Worm (Caenorhabditis elegans) whole organism, mixed stage, embryonic: Measurements from ENCODE around the gene pqm-1.
A peak's percentile ranks its signal among the peaks of the same experiment; 100 is the strongest.

ENCODE experiments used
- M03D4.4 ChIP-seq: sonication (generic microtip); optimal IDR thresholded peaks from 2 replicates; lab custom pipeline; 2017; ENCODE audit warnings: mild to moderate bottlenecking, missing genetic modification characterization, missing compliant biosample characterization
- bed-3 ChIP-seq: fragments of 200-800 bp; sonication (Bioruptor generic); optimal IDR thresholded peaks from 3 replicates; lab custom pipeline; 2018; ENCODE audit warnings: mild to moderate bottlenecking, missing genetic modification characterization, moderate library complexity, missing compliant biosample characterization
- blmp-1 ChIP-seq: fragments of 150-350 bp; optimal IDR thresholded peaks from 2 replicates; lab custom pipeline; 2014; ENCODE audit warnings: missing biosample characterization, missing genetic modification characterization
- ceh-39 ChIP-seq: fragments of 150-350 bp; optimal IDR thresholded peaks from 2 replicates; lab custom pipeline; 2014; ENCODE audit warnings: missing biosample characterization, missing genetic modification characterization
- ceh-43 ChIP-seq: fragments of 200-800 bp; sonication (Bioruptor generic); optimal IDR thresholded peaks from 2 replicates; lab custom pipeline; 2018; ENCODE audit warnings: mild to moderate bottlenecking, missing genetic modification characterization, moderate library complexity, missing compliant biosample characterization
- cnd-1 ChIP-seq: fragments of 200-800 bp; sonication (Bioruptor generic); optimal IDR thresholded peaks from 2 replicates; lab custom pipeline; 2018; ENCODE audit warnings: mild to moderate bottlenecking, missing genetic modification characterization, missing compliant biosample characterization
- drap-1 ChIP-seq: fragments of 200-800 bp; sonication (Bioruptor generic); optimal IDR thresholded peaks from 3 replicates; lab custom pipeline; 2018; ENCODE audit warnings: mild to moderate bottlenecking, missing genetic modification characterization, missing compliant biosample characterization
- hlh-1 ChIP-seq: fragments of 150-350 bp; optimal IDR thresholded peaks from 2 replicates; lab custom pipeline; 2014; ENCODE audit warnings: missing biosample characterization, missing genetic modification reagents, missing genetic modification characterization
- lin-13 ChIP-seq: fragments of 150-350 bp; optimal IDR thresholded peaks from 2 replicates; lab custom pipeline; 2014; ENCODE audit warnings: missing biosample characterization, missing genetic modification characterization
- lsy-2 ChIP-seq: fragments of 150-350 bp; optimal IDR thresholded peaks from 2 replicates; lab custom pipeline; 2014; ENCODE audit warnings: missing biosample characterization, missing genetic modification characterization
- mab-5 ChIP-seq: fragments of 150-350 bp; optimal IDR thresholded peaks from 2 replicates; lab custom pipeline; 2014; ENCODE audit warnings: missing biosample characterization, missing genetic modification characterization
- mep-1 ChIP-seq: fragments of 150-350 bp; optimal IDR thresholded peaks from 2 replicates; lab custom pipeline; 2017; ENCODE audit warnings: missing biosample characterization, missing genetic modification reagents, missing genetic modification characterization, inconsistent platforms
- mls-2 ChIP-seq: sonication (generic microtip); optimal IDR thresholded peaks from 2 replicates; lab custom pipeline; 2016; ENCODE audit warnings: mild to moderate bottlenecking, missing genetic modification characterization, moderate library complexity, missing compliant biosample characterization
- nhr-12 ChIP-seq: fragments of 150-350 bp; optimal IDR thresholded peaks from 2 replicates; lab custom pipeline; 2014; ENCODE audit warnings: missing biosample characterization, missing genetic modification characterization
- nhr-2 ChIP-seq: fragments of 150-350 bp; optimal IDR thresholded peaks from 2 replicates; lab custom pipeline; 2014; ENCODE audit warnings: missing biosample characterization, missing genetic modification characterization
- nhr-237 ChIP-seq: fragments of 150-350 bp; optimal IDR thresholded peaks from 2 replicates; lab custom pipeline; 2014; ENCODE audit warnings: missing biosample characterization, missing genetic modification characterization
- nhr-76 ChIP-seq: sonication (generic microtip); optimal IDR thresholded peaks from 2 replicates; lab custom pipeline; 2017; ENCODE audit warnings: missing biosample characterization, missing genetic modification characterization
- pha-4 ChIP-seq: fragments of 150-350 bp; optimal IDR thresholded peaks from 2 replicates; lab custom pipeline; 2018; ENCODE audit warnings: missing biosample characterization, missing genetic modification reagents, missing genetic modification characterization
- sem-2 ChIP-seq: fragments of 200-800 bp; sonication (Bioruptor generic); optimal IDR thresholded peaks from 2 replicates; lab custom pipeline; 2018; ENCODE audit warnings: mild to moderate bottlenecking, missing genetic modification characterization, missing compliant biosample characterization
- snpc-4 ChIP-seq: fragments of 150-350 bp; optimal IDR thresholded peaks from 2 replicates; lab custom pipeline; 2014; ENCODE audit warnings: missing biosample characterization, missing genetic modification characterization
- sptf-1 ChIP-seq: sonication (generic microtip); optimal IDR thresholded peaks from 2 replicates; lab custom pipeline; 2017; ENCODE audit warnings: mild to moderate bottlenecking, missing genetic modification characterization, moderate library complexity, missing compliant biosample characterization
- tbx-8 ChIP-seq: fragments of 200-800 bp; sonication (Bioruptor generic); optimal IDR thresholded peaks from 2 replicates; lab custom pipeline; 2018; ENCODE audit warnings: mild to moderate bottlenecking, missing genetic modification characterization, moderate library complexity, missing compliant biosample characterization
- unc-120 ChIP-seq: sonication (generic microtip); optimal IDR thresholded peaks from 2 replicates; lab custom pipeline; 2017; ENCODE audit warnings: missing genetic modification characterization, missing compliant biosample characterization; ENCODE audit not compliant: poor library complexity, severe bottlenecking
- unc-39 ChIP-seq: fragments of 150-350 bp; optimal IDR thresholded peaks from 2 replicates; lab custom pipeline; 2014; ENCODE audit warnings: missing biosample characterization, missing genetic modification characterization
- unc-62 ChIP-seq: fragments of 150-350 bp; optimal IDR thresholded peaks from 2 replicates; lab custom pipeline; 2014; ENCODE audit warnings: missing biosample characterization, missing genetic modification reagents, missing genetic modification characterization
- zip-8 ChIP-seq: fragments of 150-350 bp; optimal IDR thresholded peaks from 2 replicates; lab custom pipeline; 2014; ENCODE audit warnings: missing biosample characterization, missing genetic modification characterization
- ztf-11 ChIP-seq: fragments of 150-350 bp; optimal IDR thresholded peaks from 2 replicates; lab custom pipeline; 2014; ENCODE audit warnings: missing biosample characterization, missing genetic modification characterization

Gene pqm-1

ce11 chrII:11153080-11153479 is 685 bp upstream of the pqm-1 start:
- TF ChIP-seq snpc-4 (tag; lab: Kevin White, UChicago) (no peak), sptf-1 (tag; lab: Kevin White, UChicago) (no peak), lsy-2 (no peak), M03D4.4 (tag; lab: Kevin White, UChicago) (no peak), hlh-1 (tag; lab: Kevin White, UChicago) (no peak), mls-2 (tag; lab: Kevin White, UChicago) (no peak), ztf-11 (tag; lab: Kevin White, UChicago) (no peak), nhr-76 (tag; lab: Kevin White, UChicago) (no peak), unc-120 (tag; lab: Kevin White, UChicago) (no peak), mep-1 (no peak), unc-39 (no peak), zip-8 (no peak), unc-62 (GFP tag; lab: Kevin White, UChicago) (no peak), mab-5 (tag; lab: Kevin White, UChicago) (no peak), pha-4 (tag; lab: Kevin White, UChicago) (no peak), nhr-237 (tag; lab: Kevin White, UChicago) (no peak), bed-3 (GFP tag; lab: Kevin White, UChicago) (no peak), ceh-43 (GFP tag; lab: Kevin White, UChicago) (no peak), lin-13 (tag; lab: Kevin White, UChicago) (no peak), nhr-12 (tag; lab: Kevin White, UChicago) (no peak)

DNA sequence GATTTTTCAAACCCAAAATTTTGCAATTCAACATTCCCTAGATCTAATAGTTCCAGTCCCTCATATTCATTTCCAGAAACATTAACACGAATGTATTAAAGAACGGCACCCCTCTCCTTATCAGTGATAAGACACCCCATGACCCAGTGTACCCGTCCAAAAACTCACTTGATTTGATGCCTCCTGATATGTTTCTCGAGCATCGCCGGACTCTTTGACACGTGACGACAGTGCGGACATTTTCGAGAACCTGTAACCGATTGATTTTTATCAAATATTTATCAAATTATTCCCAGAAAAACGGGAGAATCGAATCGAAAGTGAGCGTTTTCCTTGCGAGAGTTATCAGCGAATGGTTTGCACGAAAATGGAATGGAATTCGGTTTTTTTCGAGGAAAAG is 1.4 kb downstream of the pqm-1 start:
- TF ChIP-seq sem-2 (no peak), bed-3 (GFP tag; lab: Kevin White, UChicago) (no peak), sptf-1 (tag; lab: Kevin White, UChicago) (no peak)

DNA sequence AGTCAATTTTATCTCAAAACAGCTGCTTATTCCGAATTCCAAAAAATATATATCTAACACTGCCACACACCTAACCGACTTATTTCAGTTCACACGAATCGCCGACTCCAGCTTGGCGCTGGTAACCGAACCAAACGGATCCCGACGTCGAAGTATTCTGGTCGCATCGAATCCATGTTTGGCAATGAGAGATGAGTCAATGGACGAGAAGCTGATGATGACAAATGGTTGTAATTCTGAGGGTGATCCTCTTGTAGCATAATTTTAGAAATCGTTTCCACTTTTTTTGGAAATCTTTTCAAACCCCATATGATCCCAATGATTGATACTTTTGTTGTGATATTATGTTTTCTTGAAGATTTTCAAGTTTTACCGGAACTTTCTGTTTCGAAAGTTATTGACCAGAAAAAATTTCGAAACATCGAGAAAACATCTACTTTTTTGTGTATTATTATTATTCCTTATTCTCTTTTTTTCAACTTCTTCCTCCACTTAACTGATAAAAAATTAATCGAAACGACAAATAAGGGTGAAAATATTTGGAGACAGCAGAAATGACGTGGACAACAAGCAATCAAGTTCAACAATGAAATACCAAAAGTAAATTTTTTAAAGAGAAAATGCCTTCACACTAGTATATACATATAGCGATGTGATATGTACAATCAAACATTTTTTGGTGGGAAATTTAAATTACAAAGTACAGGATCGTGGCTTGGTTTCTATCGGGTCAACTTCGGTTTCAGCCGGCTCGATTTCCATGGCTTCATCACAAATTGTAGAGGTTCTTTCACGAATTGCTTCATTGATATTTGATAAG is 2.3 kb downstream of the pqm-1 start:
- TF ChIP-seq nhr-2 (tag; lab: Kevin White, UChicago) = no peak
- TF ChIP-seq mep-1 = no peak
- no peak for TF ChIP-seq unc-120 (tag; lab: Kevin White, UChicago)
- no peak for TF ChIP-seq ztf-11 (tag; lab: Kevin White, UChicago)
- no peak for TF ChIP-seq cnd-1 (tag; lab: Kevin White, UChicago)
- TF ChIP-seq zip-8 = no peak
- TF ChIP-seq snpc-4 (tag; lab: Kevin White, UChicago) = no peak
- TF ChIP-seq pha-4 (tag; lab: Kevin White, UChicago) = no peak
- no peak for TF ChIP-seq M03D4.4 (tag; lab: Kevin White, UChicago)
- TF ChIP-seq, all 35 proteins: peak for 0

- no peak for TF ChIP-seq lsy-2
- no peak for TF ChIP-seq ztf-11 (tag; lab: Kevin White, UChicago)
- TF ChIP-seq sem-2 = no peak
- TF ChIP-seq zip-8 = no peak
- TF ChIP-seq drap-1 (GFP tag; lab: Kevin White, UChicago) = no peak
- TF ChIP-seq blmp-1 (tag; lab: Kevin White, UChicago) = no peak
- no peak for TF ChIP-seq ceh-43 (GFP tag; lab: Kevin White, UChicago)
- no peak for TF ChIP-seq nhr-2 (tag; lab: Kevin White, UChicago)
- no peak for TF ChIP-seq unc-120 (tag; lab: Kevin White, UChicago)
- TF ChIP-seq mab-5 (tag; lab: Kevin White, UChicago) = no peak
- no peak for TF ChIP-seq tbx-8 (GFP tag; lab: Kevin White, UChicago)
- TF ChIP-seq pha-4 (tag; lab: Kevin White, UChicago) = no peak
- TF ChIP-seq mls-2 (tag; lab: Kevin White, UChicago) = no peak
- no peak for TF ChIP-seq unc-62 (GFP tag; lab: Kevin White, UChicago)
- no peak for TF ChIP-seq sptf-1 (tag; lab: Kevin White, UChicago)
- TF ChIP-seq mep-1 = no peak
- no peak for TF ChIP-seq unc-39
- no peak for TF ChIP-seq M03D4.4 (tag; lab: Kevin White, UChicago)
- no peak for TF ChIP-seq ceh-39
Measured at ce11 chrII:11142571-11142970, 9.8 kb downstream of the pqm-1 start, which contains the start of gene arrd-6. Gene arrd-6 (plus strand): TSS chrII:11142739.

DNA sequence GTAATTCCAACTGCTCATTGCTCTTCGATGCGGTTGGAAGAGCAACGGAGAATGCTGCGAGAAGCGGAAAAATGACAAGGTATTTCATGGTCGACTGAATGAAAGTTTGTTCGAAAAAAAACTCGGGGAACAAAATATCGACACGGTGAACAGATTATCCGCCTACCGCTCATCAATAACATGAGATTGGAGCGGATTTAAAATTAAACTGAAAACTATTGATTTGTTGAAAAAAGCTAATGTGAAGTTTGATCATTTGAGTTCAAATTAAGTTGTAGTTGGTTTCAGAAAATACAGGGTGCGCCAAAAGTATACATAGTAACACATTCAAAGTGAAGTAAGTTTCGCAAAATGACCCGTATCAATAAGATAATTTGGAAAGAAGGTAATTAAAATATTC is 12.3 kb downstream of the pqm-1 start, which contains the start of gene F40F8.4:
F40F8.4 (minus strand) TSS at position 101 of the 400 bp plus-strand sequence.
- TF ChIP-seq unc-39 = no peak

- TF ChIP-seq pha-4 (tag; lab: Kevin White, UChicago) (no peak), unc-62 (GFP tag; lab: Kevin White, UChicago) (peak; percentile 78)
Measured at ce11 chrII:11135773-11136172, 16.6 kb downstream of the pqm-1 start.
